Fruit fly (Drosophila melanogaster) whole organism, embryonic: ENCODE data around the gene CG7985.

Source experiments
- Antp ChIP-seq: fragments of 200-800 bp; sonication (Bioruptor generic); optimal IDR thresholded peaks from 3 replicates; lab custom pipeline; 2016; ENCODE audit warnings: missing biosample characterization, missing genetic modification characterization
- Blimp-1 ChIP-seq: fragments of 200-800 bp; sonication (Bioruptor generic); optimal IDR thresholded peaks from 3 replicates; lab custom pipeline; 2018; ENCODE audit warnings: missing biosample characterization, missing genetic modification characterization, mild to moderate bottlenecking, moderate library complexity, missing genetic modification reagents
- CG10147 ChIP-seq: fragments of 200-800 bp; sonication (Bioruptor generic); optimal IDR thresholded peaks from 2 replicates; lab custom pipeline; 2019; ENCODE audit warnings: missing biosample characterization, mild to moderate bottlenecking, missing genetic modification characterization, moderate library complexity
- CG10267 ChIP-seq: fragments of 200-800 bp; sonication (Bioruptor generic); optimal IDR thresholded peaks from 2 replicates; lab custom pipeline; 2018; ENCODE audit warnings: missing biosample characterization, mild to moderate bottlenecking, missing genetic modification characterization, moderate library complexity
- CG10431 ChIP-seq: fragments of 200-800 bp; sonication (Bioruptor generic); optimal IDR thresholded peaks from 3 replicates; lab custom pipeline; 2018; ENCODE audit warnings: missing biosample characterization, mild to moderate bottlenecking, missing genetic modification characterization
- CG12104 ChIP-seq: fragments of 200-800 bp; sonication (Bioruptor generic); optimal IDR thresholded peaks from 3 replicates; lab custom pipeline; 2016; ENCODE audit warnings: missing biosample characterization, missing genetic modification characterization
- CG14441 ChIP-seq: fragments of 200-800 bp; sonication (Bioruptor generic); IDR thresholded peaks from 2 replicates; pipeline ENCODE4 v1.3.6; 2022; ENCODE audit warnings: missing biosample characterization, missing genetic modification characterization
- CG14965 ChIP-seq: fragments of 200-800 bp; sonication (Bioruptor generic); optimal IDR thresholded peaks from 2 replicates; lab custom pipeline; 2016; ENCODE audit warnings: missing biosample characterization, missing genetic modification characterization, borderline replicate concordance
- CG1602 ChIP-seq: fragments of 200-800 bp; sonication (Bioruptor generic); optimal IDR thresholded peaks from 3 replicates; lab custom pipeline; 2016; ENCODE audit warnings: missing biosample characterization, missing genetic modification characterization
- CG17328 ChIP-seq: fragments of 200-800 bp; sonication (Bioruptor generic); IDR thresholded peaks from 2 replicates; pipeline ENCODE4 v1.3.6; 2022; ENCODE audit warnings: missing biosample characterization, missing genetic modification characterization
- CG17612 ChIP-seq: fragments of 200-800 bp; sonication (Bioruptor generic); IDR thresholded peaks from 2 replicates; pipeline ENCODE4 v1.3.6; 2022; ENCODE audit warnings: missing biosample characterization, missing genetic modification characterization
- CG17802 ChIP-seq: fragments of 200-800 bp; sonication (Bioruptor generic); optimal IDR thresholded peaks from 2 replicates; lab custom pipeline; 2018; ENCODE audit warnings: missing biosample characterization, mild to moderate bottlenecking, missing genetic modification characterization, moderate library complexity
- CG2199 ChIP-seq: fragments of 200-800 bp; sonication (Bioruptor generic); IDR thresholded peaks from 3 replicates; pipeline ENCODE4 v1.3.6; 2022; ENCODE audit warnings: missing biosample characterization, missing genetic modification characterization
- CG4617 ChIP-seq: fragments of 200-800 bp; sonication (Bioruptor generic); optimal IDR thresholded peaks from 3 replicates; lab custom pipeline; 2016; ENCODE audit warnings: missing biosample characterization, missing genetic modification characterization, borderline replicate concordance
- CG4820 ChIP-seq: fragments of 200-800 bp; sonication (Bioruptor generic); optimal IDR thresholded peaks from 3 replicates; lab custom pipeline; 2016; ENCODE audit warnings: missing biosample characterization, missing genetic modification characterization
- CG6272 ChIP-seq: fragments of 200-800 bp; sonication (Bioruptor generic); IDR thresholded peaks from 2 replicates; pipeline ENCODE4 v1.3.6; 2022; ENCODE audit warnings: missing biosample characterization, missing genetic modification characterization
- CG6689 ChIP-seq: fragments of 200-800 bp; sonication (Bioruptor generic); IDR thresholded peaks from 2 replicates; pipeline ENCODE4 v1.3.6; 2022; ENCODE audit warnings: missing biosample characterization, missing genetic modification characterization
- CG8478 ChIP-seq: fragments of >200 bp; optimal IDR thresholded peaks from 2 replicates; lab custom pipeline; 2018
- CG9727 ChIP-seq: fragments of 200-800 bp; sonication (Bioruptor generic); optimal IDR thresholded peaks from 3 replicates; lab custom pipeline; 2017; ENCODE audit warnings: missing biosample characterization, mild to moderate bottlenecking, missing genetic modification characterization
- Drgx ChIP-seq: fragments of 200-800 bp; sonication (Bioruptor generic); IDR thresholded peaks from 2 replicates; pipeline ENCODE4 v1.3.6; 2022; ENCODE audit warnings: missing biosample characterization, missing genetic modification characterization
- Elba2 ChIP-seq: fragments of 200-800 bp; sonication (Bioruptor generic); optimal IDR thresholded peaks from 3 replicates; lab custom pipeline; 2016; ENCODE audit warnings: missing biosample characterization, missing genetic modification characterization
- Gsc ChIP-seq: fragments of 200-800 bp; sonication (Bioruptor generic); IDR thresholded peaks from 2 replicates; pipeline ENCODE4 v1.3.6; 2022; ENCODE audit warnings: missing biosample characterization, missing genetic modification characterization
- MESR4 ChIP-seq: fragments of 200-800 bp; sonication (Bioruptor generic); optimal IDR thresholded peaks from 2 replicates; lab custom pipeline; 2018; ENCODE audit warnings: missing biosample characterization, mild to moderate bottlenecking, missing genetic modification characterization, moderate library complexity
- NFAT ChIP-seq: fragments of 200-800 bp; sonication (Bioruptor generic); IDR thresholded peaks from 2 replicates; pipeline ENCODE4 v1.3.6; 2022; ENCODE audit warnings: missing biosample characterization, missing genetic modification characterization
- Ptx1 ChIP-seq: fragments of 200-800 bp; sonication (Bioruptor generic); IDR thresholded peaks from 2 replicates; pipeline ENCODE4 v1.3.6; 2022; ENCODE audit warnings: missing biosample characterization, missing genetic modification characterization
- Ravus ChIP-seq: fragments of 200-800 bp; sonication (Bioruptor generic); IDR thresholded peaks from 2 replicates; pipeline ENCODE4 v1.3.6; 2022; ENCODE audit warnings: missing biosample characterization, missing genetic modification characterization
- Taf1 ChIP-seq: fragments of 200-800 bp; sonication (Bioruptor generic); IDR thresholded peaks from 2 replicates; pipeline ENCODE4 v1.3.6; 2022; ENCODE audit warnings: missing biosample characterization, missing genetic modification characterization
- ab ChIP-seq: fragments of 200-800 bp; sonication (Bioruptor generic); optimal IDR thresholded peaks from 2 replicates; lab custom pipeline; 2016; ENCODE audit warnings: missing biosample characterization, missing genetic modification characterization
- ac ChIP-seq: fragments of 200-800 bp; sonication (Bioruptor generic); optimal IDR thresholded peaks from 3 replicates; lab custom pipeline; 2017; ENCODE audit warnings: missing biosample characterization, mild to moderate bottlenecking, missing genetic modification characterization
- aop ChIP-seq: fragments of 200-800 bp; sonication (Bioruptor generic); IDR thresholded peaks from 2 replicates; pipeline ENCODE4 v1.3.6; 2022; ENCODE audit warnings: missing biosample characterization, missing genetic modification characterization
- cato ChIP-seq: fragments of 200-800 bp; sonication (Bioruptor generic); optimal IDR thresholded peaks from 2 replicates; lab custom pipeline; 2016; ENCODE audit warnings: missing biosample characterization, missing genetic modification characterization, borderline replicate concordance
- caup ChIP-seq: fragments of 200-800 bp; sonication (Bioruptor generic); optimal IDR thresholded peaks from 3 replicates; lab custom pipeline; 2017; ENCODE audit warnings: missing biosample characterization, mild to moderate bottlenecking, missing genetic modification characterization, moderate library complexity; ENCODE audit not compliant: severe bottlenecking
- dm ChIP-seq: fragments of 200-800 bp; sonication (Bioruptor generic); optimal IDR thresholded peaks from 3 replicates; lab custom pipeline; 2016; ENCODE audit warnings: missing biosample characterization, missing genetic modification characterization
- emc ChIP-seq: fragments of 200-800 bp; sonication (Bioruptor generic); optimal IDR thresholded peaks from 2 replicates; lab custom pipeline; 2016; ENCODE audit warnings: missing biosample characterization, missing genetic modification characterization
- ems ChIP-seq: fragments of 200-800 bp; sonication (Bioruptor generic); optimal IDR thresholded peaks from 3 replicates; lab custom pipeline; 2016; ENCODE audit warnings: missing biosample characterization, missing genetic modification characterization
- eve ChIP-seq, 2 experiments: fragments of >200 bp; optimal IDR thresholded peaks; 2 replicates each; lab custom pipeline; 2017; ENCODE audit warnings: missing biosample characterization in 2 of 2, missing genetic modification characterization in 2 of 2
- grn ChIP-seq: fragments of 200-800 bp; sonication (Bioruptor generic); optimal IDR thresholded peaks from 3 replicates; lab custom pipeline; 2017; ENCODE audit warnings: missing biosample characterization, missing genetic modification characterization
- hb ChIP-seq: fragments of 200-800 bp; sonication (Bioruptor generic); IDR thresholded peaks from 3 replicates; pipeline ENCODE4 v1.3.6; 2022; ENCODE audit warnings: missing biosample characterization, missing genetic modification characterization; ENCODE audit not compliant: partially characterized antibody
- nerfin-1 ChIP-seq: fragments of 200-800 bp; sonication (Bioruptor generic); optimal IDR thresholded peaks from 3 replicates; lab custom pipeline; 2019; ENCODE audit warnings: missing biosample characterization, mild to moderate bottlenecking, missing genetic modification characterization, moderate library complexity
- p53 ChIP-seq: fragments of 200-800 bp; sonication (Bioruptor generic); optimal IDR thresholded peaks from 2 replicates; lab custom pipeline; 2016; ENCODE audit warnings: missing biosample characterization, missing genetic modification characterization
- rib ChIP-seq: fragments of 200-800 bp; sonication (Bioruptor generic); IDR thresholded peaks from 2 replicates; pipeline ENCODE4 v1.3.6; 2022; ENCODE audit warnings: missing biosample characterization, missing genetic modification characterization
- ro ChIP-seq: fragments of 200-800 bp; sonication (Bioruptor generic); IDR thresholded peaks from 2 replicates; pipeline ENCODE4 v1.3.6; 2022; ENCODE audit warnings: missing biosample characterization, missing genetic modification characterization
- sima ChIP-seq: fragments of 200-800 bp; sonication (Bioruptor generic); optimal IDR thresholded peaks from 2 replicates; lab custom pipeline; 2016; ENCODE audit warnings: missing biosample characterization, missing genetic modification characterization
- sisA ChIP-seq: fragments of 200-800 bp; sonication (Bioruptor generic); IDR thresholded peaks from 2 replicates; pipeline ENCODE4 v1.3.6; 2022; ENCODE audit warnings: missing biosample characterization, missing genetic modification characterization
- sr ChIP-seq: fragments of 200-800 bp; sonication (Bioruptor generic); IDR thresholded peaks from 3 replicates; pipeline ENCODE4 v1.3.6; 2022; ENCODE audit warnings: missing biosample characterization, missing genetic modification characterization
- tap ChIP-seq: fragments of 200-800 bp; optimal IDR thresholded peaks from 3 replicates; lab custom pipeline; 2019; ENCODE audit warnings: missing biosample characterization, mild to moderate bottlenecking, missing genetic modification characterization, moderate library complexity
- tin ChIP-seq: fragments of 200-800 bp; sonication (Bioruptor generic); optimal IDR thresholded peaks from 3 replicates; lab custom pipeline; 2016; ENCODE audit warnings: missing biosample characterization, missing genetic modification characterization
- trem ChIP-seq: fragments of 200-800 bp; optimal IDR thresholded peaks from 3 replicates; lab custom pipeline; 2019; ENCODE audit warnings: missing biosample characterization, mild to moderate bottlenecking, missing genetic modification characterization, moderate library complexity
- ttk ChIP-seq: fragments of 200-800 bp; sonication (Bioruptor generic); IDR thresholded peaks from 2 replicates; pipeline ENCODE4 v2.1.2; 2022; ENCODE audit warnings: missing biosample characterization, missing genetic modification characterization
- unpg ChIP-seq: fragments of 200-800 bp; sonication (Bioruptor generic); optimal IDR thresholded peaks from 3 replicates; lab custom pipeline; 2018; ENCODE audit warnings: missing biosample characterization, mild to moderate bottlenecking, missing genetic modification characterization, moderate library complexity
- yki ChIP-seq: fragments of >200 bp; optimal IDR thresholded peaks from 3 replicates; lab custom pipeline; 2018

CG7985 gene

dm6 chr3R:18220211-18220749 lies 20.6 kb downstream of the CG7985 start, which contains the start of the genes CG7988 and CG7183 (continued):
- TF ChIP-seq dm (GFP tag; lab: Kevin White, UChicago) (peak; percentile 91), Antp (GFP tag; lab: Kevin White, UChicago) (peak; percentile 88), ttk (GFP tag; lab: Robert Waterston, UW) (peak; percentile 99), MESR4 (GFP tag; lab: Kevin White, UChicago) (peak; percentile 56), caup (GFP tag; lab: Kevin White, UChicago) (peak; percentile 93), yki (lab: Kevin White, UChicago) (no peak), sr (GFP tag; lab: Robert Waterston, UW) (peak; percentile 74; the same call in 2 of the 3 replicates), CG17328 (GFP tag; lab: Robert Waterston, UW) (peak; percentile 99), CG1602 (GFP tag; lab: Kevin White, UChicago) (peak; percentile 99), CG9727 (peak; percentile 98), unpg (GFP tag; lab: Kevin White, UChicago) (peak; percentile 99), CG10431 (GFP tag; lab: Kevin White, UChicago) (peak; percentile 86), Ravus (GFP tag; lab: Robert Waterston, UW) (peak; percentile 96), ab (GFP tag; lab: Kevin White, UChicago) (peak; percentile 62), rib (GFP tag; lab: Robert Waterston, UW) (peak; percentile 97), CG12104 (GFP tag; lab: Kevin White, UChicago) (peak; percentile 95), cato (GFP tag; lab: Kevin White, UChicago) (peak; percentile 96), Taf1 (GFP tag; lab: Robert Waterston, UW) (peak; percentile 92), CG10147 (peak; percentile 95)
- TF ChIP-seq, all 482 proteins: peak for 431

- TF ChIP-seq grn (GFP tag; lab: Kevin White, UChicago) (no peak), CG4820 (GFP tag; lab: Kevin White, UChicago) (peak; percentile 42), sisA (GFP tag; lab: Robert Waterston, UW) (peak; percentile 29; the same call in 1 of the 2 replicates), CG8478 (lab: Kevin White, UChicago) (no peak), Elba2 (GFP tag; lab: Kevin White, UChicago) (no peak), CG6689 (peak; percentile 57), hb (GFP tag; lab: Robert Waterston, UW) (peak; percentile 83), Drgx (0 out of 2 replicates have a peak, but pooled peaks have one; percentile 24), emc (GFP tag; lab: Kevin White, UChicago) (no peak), Gsc (GFP tag; lab: Robert Waterston, UW) (no peak), CG17802 (tag; lab: Kevin White, UChicago) (no peak), trem (tag; lab: Kevin White, UChicago) (peak; percentile 95), CG17612 (no peak), aop (GFP tag; lab: Robert Waterston, UW) (no peak), CG2199 (no peak), Blimp-1 (GFP tag; lab: Kevin White, UChicago) (peak; percentile 54), CG10267 (tag; lab: Kevin White, UChicago) (peak; percentile 76), CG14441 (GFP tag; lab: Robert Waterston, UW) (peak; percentile 50; the same call in 1 of the 2 replicates), ac (GFP tag; lab: Kevin White, UChicago) (no peak), eve (GFP tag; optimal IDR thresholded peaks at IDR 0.05; lab: Kevin White, UChicago) (no peak), CG4617 (GFP tag; lab: Kevin White, UChicago) (peak; percentile 61), tin (GFP tag; lab: Kevin White, UChicago) (peak; percentile 51), NFAT (GFP tag; lab: Robert Waterston, UW) (no peak), Ptx1 (GFP tag; lab: Robert Waterston, UW) (peak; percentile 59), tap (tag; lab: Kevin White, UChicago) (peak; percentile 27), sima (GFP tag; lab: Kevin White, UChicago) (no peak), ems (no peak), nerfin-1 (tag; lab: Kevin White, UChicago) (peak; percentile 77), ro (GFP tag; lab: Robert Waterston, UW) (no peak), CG14965 (GFP tag; lab: Kevin White, UChicago) (no peak), CG6272 (GFP tag; lab: Robert Waterston, UW) (peak; percentile 62), p53 (GFP tag; lab: Kevin White, UChicago) (no peak)
Observed at dm6 chr3R:18223434-18223833, 23.8 kb downstream of the CG7985 start, which contains the start of the genes mTerf5 and Non3. Gene mTerf5, minus strand, starts transcription at chr3R:18223682. Gene Non3, plus strand, starts transcription at chr3R:18223722.
